Worm (Caenorhabditis elegans) whole organism, L3 larva: Measurements from ENCODE around the gene cccp-1.

Experiments used
- ceh-82 ChIP-seq: fragments of 150-350 bp; optimal IDR thresholded peaks from 2 replicates; lab custom pipeline; 2014; ENCODE audit warnings: missing biosample characterization, missing genetic modification characterization
- egl-27 ChIP-seq: sonication (generic microtip); optimal IDR thresholded peaks from 4 replicates; lab custom pipeline; 2017; ENCODE audit warnings: missing biosample characterization, missing genetic modification reagents, missing genetic modification characterization
- elt-1 ChIP-seq: fragments of 150-350 bp; optimal IDR thresholded peaks from 2 replicates; lab custom pipeline; 2014; ENCODE audit warnings: missing biosample characterization, missing genetic modification characterization
- fkh-10 ChIP-seq: sonication (generic microtip); optimal IDR thresholded peaks from 2 replicates; lab custom pipeline; 2017; ENCODE audit warnings: missing biosample characterization, missing genetic modification reagents, missing genetic modification characterization
- lin-39 ChIP-seq: fragments of 150-350 bp; optimal IDR thresholded peaks from 2 replicates; lab custom pipeline; 2018; ENCODE audit warnings: missing biosample characterization, missing genetic modification reagents, missing genetic modification characterization
- mdl-1 ChIP-seq: fragments of 150-350 bp; optimal IDR thresholded peaks from 2 replicates; lab custom pipeline; 2014; ENCODE audit warnings: missing biosample characterization, missing genetic modification characterization
- nhr-11 ChIP-seq: fragments of 150-350 bp; optimal IDR thresholded peaks from 2 replicates; lab custom pipeline; 2014; ENCODE audit warnings: missing biosample characterization, missing genetic modification characterization
- nhr-237 ChIP-seq: fragments of 150-350 bp; optimal IDR thresholded peaks from 2 replicates; lab custom pipeline; 2014; ENCODE audit warnings: missing biosample characterization, missing genetic modification characterization
- nhr-25 ChIP-seq: sonication (generic microtip); optimal IDR thresholded peaks from 2 replicates; lab custom pipeline; 2017; ENCODE audit warnings: missing biosample characterization, missing genetic modification characterization
- skn-1 ChIP-seq: fragments of 150-350 bp; optimal IDR thresholded peaks from 2 replicates; lab custom pipeline; 2014; ENCODE audit warnings: missing biosample characterization, missing genetic modification characterization

ce11 chrIII:12453315-12453714, 19.4 kb upstream of the cccp-1 start, which contains the start of gene ani-1:
- peak; percentile 29 for TF ChIP-seq lin-39 (tag; lab: Kevin White, UChicago)
- no peak for TF ChIP-seq egl-27 (tag; lab: Kevin White, UChicago)
- peak; percentile 38 for TF ChIP-seq skn-1
- TF ChIP-seq nhr-25 (tag; lab: Kevin White, UChicago): peak; percentile 47
- TF ChIP-seq nhr-237 (tag; lab: Kevin White, UChicago): no peak
- TF ChIP-seq mdl-1: no peak
- TF ChIP-seq nhr-11: no peak
- TF ChIP-seq ceh-82: no peak
- peak; percentile 34 for TF ChIP-seq fkh-10 (GFP tag; lab: Kevin White, UChicago)
- TF ChIP-seq elt-1 (tag; lab: Kevin White, UChicago): no peak
